Worm (Caenorhabditis elegans) whole organism, midembryonic: ENCODE data around the gene dyf-4.

ENCODE experiments used
- T22C8.4 ChIP-seq: fragments of 200-800 bp; sonication (Bioruptor generic); IDR thresholded peaks from 2 replicates; pipeline ENCODE4 v1.3.6; 2022; ENCODE audit warnings: missing genetic modification characterization, missing compliant biosample characterization
- cog-1 ChIP-seq: sonication (generic microtip); optimal IDR thresholded peaks from 2 replicates; lab custom pipeline; 2016; ENCODE audit warnings: missing genetic modification characterization, missing compliant biosample characterization
- flt-1 ChIP-seq: fragments of 200-800 bp; sonication (Bioruptor generic); IDR thresholded peaks from 2 replicates; pipeline ENCODE4 v1.3.6; 2022; ENCODE audit warnings: missing genetic modification characterization, missing compliant biosample characterization
- klf-2 ChIP-seq: fragments of 200-800 bp; sonication (Bioruptor generic); conservative IDR thresholded peaks from 2 replicates; pipeline ENCODE4 v1.3.6; 2022; ENCODE audit warnings: missing genetic modification reagents, missing genetic modification characterization, missing compliant biosample characterization
- ztf-23 ChIP-seq: fragments of 200-800 bp; sonication (Bioruptor generic); IDR thresholded peaks from 2 replicates; pipeline ENCODE4 v1.3.6; 2022; ENCODE audit warnings: missing genetic modification reagents, missing genetic modification characterization, missing compliant biosample characterization
- ztf-29 ChIP-seq: fragments of 200-800 bp; sonication (Bioruptor generic); IDR thresholded peaks from 2 replicates; pipeline ENCODE4 v1.3.6; 2022; ENCODE audit warnings: missing genetic modification reagents, missing genetic modification characterization, missing compliant biosample characterization

DNA sequence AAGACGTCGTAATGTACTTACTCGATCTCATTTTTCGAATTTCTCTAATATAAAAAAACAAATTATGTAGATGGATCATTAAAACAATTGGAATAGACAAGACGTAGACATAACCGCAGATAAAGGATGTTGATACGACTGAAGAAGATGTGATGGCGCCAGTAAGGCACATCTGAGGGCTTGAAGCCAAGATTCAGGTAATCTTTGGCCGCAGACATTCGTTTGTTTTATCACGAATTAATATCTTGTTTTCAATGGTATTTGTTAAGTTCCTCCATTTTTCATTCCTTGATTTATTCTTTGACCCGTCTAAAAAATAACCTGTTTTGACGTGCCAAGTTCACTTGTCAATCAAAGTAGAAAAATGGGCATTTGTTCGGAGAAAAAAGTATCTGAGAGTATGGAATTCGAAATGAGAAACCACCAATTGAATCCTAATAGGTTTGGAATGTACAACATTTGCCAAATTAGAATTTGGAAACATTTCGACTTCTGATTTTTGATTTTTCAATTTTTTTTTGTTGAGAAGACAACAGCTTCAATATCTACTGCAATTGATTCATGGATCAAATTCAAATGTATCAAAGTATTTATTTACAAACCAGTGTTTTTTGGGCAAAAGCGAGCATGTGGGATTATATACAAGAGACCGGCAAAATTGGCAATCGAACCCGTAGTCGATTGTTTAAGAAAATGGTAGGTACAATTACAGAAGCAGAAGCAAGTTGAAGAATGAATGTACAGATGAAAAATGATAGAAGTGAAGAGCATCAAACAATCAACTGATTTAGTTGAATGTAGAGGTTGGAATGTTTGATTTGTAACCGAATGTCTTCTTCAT lies 26.3 kb upstream of the dyf-4 start:
- TF ChIP-seq ztf-29 (GFP tag; lab: Robert Waterston, UW) = no peak
- no peak for TF ChIP-seq flt-1 (GFP tag; lab: Robert Waterston, UW)
- TF ChIP-seq ztf-23 (GFP tag; lab: Robert Waterston, UW) = no peak
- TF ChIP-seq T22C8.4 (GFP tag; lab: Robert Waterston, UW) = no peak
- TF ChIP-seq klf-2 (GFP tag; lab: Robert Waterston, UW) = no peak
- TF ChIP-seq cog-1 (tag; lab: Kevin White, UChicago) = no peak
